Worm (Caenorhabditis elegans) whole organism, mixed stage, embryonic: ENCODE data around the gene srx-102.

Experiments
- mep-1 ChIP-seq: fragments of 150-350 bp; optimal IDR thresholded peaks from 2 replicates; lab custom pipeline; 2017; ENCODE audit warnings: missing biosample characterization, missing genetic modification reagents, missing genetic modification characterization, inconsistent platforms
- ztf-11 ChIP-seq: fragments of 150-350 bp; optimal IDR thresholded peaks from 2 replicates; lab custom pipeline; 2014; ENCODE audit warnings: missing biosample characterization, missing genetic modification characterization

DNA sequence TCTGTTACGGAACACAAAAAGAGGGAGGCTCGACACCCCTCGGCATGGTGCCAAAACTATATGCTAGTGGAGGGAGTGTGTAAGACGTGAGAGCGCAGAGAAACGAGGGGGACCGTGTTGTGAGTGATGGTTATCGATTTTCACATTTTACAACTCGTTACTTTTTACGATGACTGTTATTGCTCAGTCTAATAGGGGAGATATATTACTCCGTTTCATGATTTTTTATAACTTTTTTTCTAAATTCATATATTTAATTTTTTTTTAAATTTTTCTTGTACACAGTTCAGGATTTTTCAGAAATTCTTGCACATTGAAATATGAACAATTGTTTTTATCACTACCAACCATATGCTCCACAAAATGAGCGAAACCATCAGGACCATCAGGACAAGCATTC lies 39.2 kb downstream of the srx-102 start, which contains the start of gene F19B10.5:
- TF ChIP-seq mep-1 = no peak
- TF ChIP-seq ztf-11 (tag; lab: Kevin White, UChicago) = no peak
